Worm (Caenorhabditis elegans) whole organism, midembryonic: ENCODE data around the gene F38B7.2.

Experiments used
- T22C8.4 ChIP-seq: fragments of 200-800 bp; sonication (Bioruptor generic); IDR thresholded peaks from 2 replicates; pipeline ENCODE4 v1.3.6; 2022; ENCODE audit warnings: missing genetic modification characterization, missing compliant biosample characterization
- cog-1 ChIP-seq: sonication (generic microtip); optimal IDR thresholded peaks from 2 replicates; lab custom pipeline; 2016; ENCODE audit warnings: missing genetic modification characterization, missing compliant biosample characterization
- flt-1 ChIP-seq: fragments of 200-800 bp; sonication (Bioruptor generic); IDR thresholded peaks from 2 replicates; pipeline ENCODE4 v1.3.6; 2022; ENCODE audit warnings: missing genetic modification characterization, missing compliant biosample characterization

ce11 chrV:11515145-11515544 is 28.6 kb upstream of the F38B7.2 start:
- TF ChIP-seq cog-1 (tag; lab: Kevin White, UChicago) (no peak), flt-1 (GFP tag; lab: Robert Waterston, UW) (no peak), T22C8.4 (no peak)
